Worm (Caenorhabditis elegans): ENCODE results near the gene gcy-34.

DNA sequence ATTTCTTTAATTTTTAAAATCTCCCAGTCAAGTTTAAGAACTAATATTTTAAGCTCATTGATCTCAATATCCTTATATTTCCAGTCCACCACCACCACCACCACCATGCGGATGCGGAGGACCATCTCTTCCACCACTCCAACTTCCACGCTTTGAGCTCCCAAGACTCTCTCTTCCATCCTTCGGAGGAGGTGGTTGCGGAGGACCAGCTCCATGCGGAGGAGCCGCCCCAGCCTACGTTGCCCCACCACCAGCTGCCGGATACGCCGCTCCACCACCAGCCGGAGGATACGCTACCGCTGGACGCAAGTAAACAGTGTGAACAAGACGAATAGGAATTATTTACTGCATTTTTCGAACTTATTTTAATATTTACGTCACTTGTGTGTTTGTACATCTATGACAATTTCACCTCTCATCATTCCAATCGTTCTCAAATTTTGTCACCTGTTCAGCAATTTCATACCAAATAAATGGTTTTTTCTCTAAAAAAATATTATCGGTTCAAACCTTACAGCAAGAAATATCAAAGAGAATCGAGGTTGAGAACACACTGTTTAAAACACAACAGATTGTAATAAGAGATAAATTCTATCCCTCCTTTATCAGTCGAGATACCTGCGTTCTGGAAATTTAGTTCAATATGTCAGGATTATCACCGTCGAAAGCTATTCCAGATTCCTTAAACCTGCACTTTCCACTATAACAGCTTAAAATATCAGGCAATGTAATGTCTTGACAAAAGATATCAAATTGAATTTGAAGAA, 25.7 kb upstream of the gcy-34 start:
- no peak for TF ChIP-seq ceh-82 (tag; optimal IDR thresholded peaks at IDR 0.05)
- TF ChIP-seq pqm-1 (tag; optimal IDR thresholded peaks at IDR 0.05) = no peak
- no peak for TF ChIP-seq unc-62 (GFP tag; optimal IDR thresholded peaks at IDR 0.05)
- no peak for TF ChIP-seq mep-1 (tag; optimal IDR thresholded peaks at IDR 0.05)
- no peak for TF ChIP-seq lin-14 (GFP tag; optimal IDR thresholded peaks at IDR 0.05)
- TF ChIP-seq egl-27 (tag; optimal IDR thresholded peaks at IDR 0.05) = no peak
- no peak for TF ChIP-seq pag-3 (tag; optimal IDR thresholded peaks at IDR 0.05; ENCODE audit: borderline replicate concordance, insufficient read depth)
- no peak for TF ChIP-seq lin-39 (tag; optimal IDR thresholded peaks at IDR 0.05)
- no peak for TF ChIP-seq nhr-11 (tag; optimal IDR thresholded peaks at IDR 0.05)
- TF ChIP-seq alr-1 (tag; optimal IDR thresholded peaks at IDR 0.05; ENCODE audit: borderline replicate concordance) = no peak
- TF ChIP-seq lir-3 (tag; optimal IDR thresholded peaks at IDR 0.05; ENCODE audit: poor library complexity) = no peak
- no peak for TF ChIP-seq elt-3 (tag; optimal IDR thresholded peaks at IDR 0.05)
- no peak for TF ChIP-seq lin-35 (GFP tag; optimal IDR thresholded peaks at IDR 0.05)
- no peak for TF ChIP-seq nhr-20 (tag; optimal IDR thresholded peaks at IDR 0.05)
